Fruit fly (Drosophila melanogaster) whole organism, prepupa: ENCODE results near the gene Ets96B.
A peak's percentile ranks its signal among the peaks of the same experiment; 100 is the strongest.

Experiments used
- Blimp-1 ChIP-seq: fragments of 200-800 bp; sonication (Bioruptor generic); optimal IDR thresholded peaks from 3 replicates; lab custom pipeline; 2017; ENCODE audit warnings: missing biosample characterization, missing genetic modification characterization, mild to moderate bottlenecking, moderate library complexity, missing genetic modification reagents
- CG10631 ChIP-seq: fragments of 200-800 bp; sonication (Bioruptor generic); optimal IDR thresholded peaks from 2 replicates; lab custom pipeline; 2016; ENCODE audit warnings: missing biosample characterization, missing genetic modification characterization
- CG10669 ChIP-seq: fragments of 200-800 bp; sonication (Bioruptor generic); optimal IDR thresholded peaks from 3 replicates; lab custom pipeline; 2018; ENCODE audit warnings: missing biosample characterization, mild to moderate bottlenecking, missing genetic modification characterization, moderate library complexity
- CG11294 ChIP-seq: fragments of 200-800 bp; sonication (Bioruptor generic); IDR thresholded peaks from 2 replicates; pipeline ENCODE4 v1.3.6; 2022; ENCODE audit warnings: missing biosample characterization, missing genetic modification characterization
- CG11762 ChIP-seq: fragments of 200-800 bp; sonication (Bioruptor generic); optimal IDR thresholded peaks from 3 replicates; lab custom pipeline; 2016; ENCODE audit warnings: missing biosample characterization, missing genetic modification characterization; ENCODE audit not compliant: insufficient read depth
- CG11902 ChIP-seq: fragments of 200-800 bp; sonication (Bioruptor generic); optimal IDR thresholded peaks from 3 replicates; lab custom pipeline; 2016; ENCODE audit warnings: missing biosample characterization, missing genetic modification characterization
- CG15336 ChIP-seq: fragments of 200-800 bp; sonication (Bioruptor generic); IDR thresholded peaks from 2 replicates; pipeline ENCODE4 v1.3.6; 2022; ENCODE audit warnings: missing biosample characterization, missing genetic modification characterization
- CG1621 ChIP-seq: fragments of 200-800 bp; sonication (Bioruptor generic); optimal IDR thresholded peaks from 3 replicates; lab custom pipeline; 2018; ENCODE audit warnings: missing biosample characterization, mild to moderate bottlenecking, missing genetic modification characterization
- CG16779 ChIP-seq: fragments of 200-800 bp; sonication (Bioruptor generic); optimal IDR thresholded peaks from 3 replicates; lab custom pipeline; 2017; ENCODE audit warnings: missing biosample characterization, mild to moderate bottlenecking, missing genetic modification characterization
- CG3032 ChIP-seq: fragments of 200-800 bp; optimal IDR thresholded peaks from 2 replicates; lab custom pipeline; 2019; ENCODE audit warnings: missing biosample characterization, mild to moderate bottlenecking, missing genetic modification characterization, moderate library complexity
- CG31627 ChIP-seq: fragments of 200-800 bp; sonication (Bioruptor generic); optimal IDR thresholded peaks from 3 replicates; lab custom pipeline; 2016; ENCODE audit warnings: missing biosample characterization, missing genetic modification characterization
- CG32006 ChIP-seq: fragments of 200-800 bp; sonication (Bioruptor generic); optimal IDR thresholded peaks from 3 replicates; lab custom pipeline; 2017; ENCODE audit warnings: missing biosample characterization, mild to moderate bottlenecking, missing genetic modification characterization
- CG34406 ChIP-seq: fragments of 200-800 bp; sonication (Bioruptor generic); optimal IDR thresholded peaks from 3 replicates; lab custom pipeline; 2016; ENCODE audit warnings: missing biosample characterization, missing genetic modification characterization
- CG4318 ChIP-seq: fragments of 200-800 bp; sonication (Bioruptor generic); optimal IDR thresholded peaks from 3 replicates; lab custom pipeline; 2017; ENCODE audit warnings: missing biosample characterization, mild to moderate bottlenecking, missing genetic modification characterization
- CG6163 ChIP-seq: fragments of 200-800 bp; sonication (Bioruptor generic); IDR thresholded peaks from 3 replicates; pipeline ENCODE4 v1.3.6; 2022; ENCODE audit warnings: missing biosample characterization, missing genetic modification characterization
- CG6276 ChIP-seq: fragments of 200-800 bp; sonication (Bioruptor generic); optimal IDR thresholded peaks from 2 replicates; lab custom pipeline; 2017; ENCODE audit warnings: missing biosample characterization, mild to moderate bottlenecking, missing genetic modification characterization
- CG6792 ChIP-seq: fragments of 200-800 bp; sonication (Bioruptor generic); optimal IDR thresholded peaks from 3 replicates; lab custom pipeline; 2016; ENCODE audit warnings: missing biosample characterization, missing genetic modification characterization
- CG6808 ChIP-seq: fragments of 200-800 bp; sonication (Bioruptor generic); optimal IDR thresholded peaks from 3 replicates; lab custom pipeline; 2017; ENCODE audit warnings: missing biosample characterization, missing genetic modification characterization, mild to moderate bottlenecking, moderate library complexity, missing genetic modification reagents
- CG6854 ChIP-seq: fragments of 200-800 bp; sonication (Bioruptor generic); optimal IDR thresholded peaks from 2 replicates; lab custom pipeline; 2017; ENCODE audit warnings: missing biosample characterization, mild to moderate bottlenecking, missing genetic modification characterization
- CG7368 ChIP-seq: fragments of 200-800 bp; sonication (Bioruptor generic); optimal IDR thresholded peaks from 3 replicates; lab custom pipeline; 2016; ENCODE audit warnings: missing biosample characterization, missing genetic modification characterization
- CG8119 ChIP-seq: fragments of 200-800 bp; sonication (Bioruptor generic); IDR thresholded peaks from 3 replicates; pipeline ENCODE4 v1.3.6; 2022; ENCODE audit warnings: missing biosample characterization, missing genetic modification characterization
- CG8319 ChIP-seq: fragments of 200-800 bp; sonication (Bioruptor generic); optimal IDR thresholded peaks from 3 replicates; lab custom pipeline; 2016; ENCODE audit warnings: missing biosample characterization, missing genetic modification characterization
- CG8632 ChIP-seq: fragments of 200-800 bp; sonication (Bioruptor generic); optimal IDR thresholded peaks from 3 replicates; lab custom pipeline; 2016; ENCODE audit warnings: missing biosample characterization, missing genetic modification characterization
- Eip75B ChIP-seq: fragments of 200-800 bp; sonication (Bioruptor generic); optimal IDR thresholded peaks from 3 replicates; lab custom pipeline; 2016; ENCODE audit warnings: missing biosample characterization, missing genetic modification characterization
- Eip78C ChIP-seq: fragments of 200-800 bp; sonication (Bioruptor generic); peaks from one replicate; lab custom pipeline; 2016; ENCODE audit warnings: missing biosample characterization, missing genetic modification characterization
- Eip93F ChIP-seq: fragments of 200-800 bp; sonication (Bioruptor generic); optimal IDR thresholded peaks from 2 replicates; lab custom pipeline; 2016; ENCODE audit warnings: missing biosample characterization, mild to moderate bottlenecking, missing genetic modification characterization
- Ets96B ChIP-seq: fragments of 200-800 bp; optimal IDR thresholded peaks from 2 replicates; lab custom pipeline; 2019; ENCODE audit warnings: missing biosample characterization, mild to moderate bottlenecking, missing genetic modification characterization, moderate library complexity
- Gug ChIP-seq: fragments of 200-800 bp; sonication (Bioruptor generic); IDR thresholded peaks from 2 replicates; pipeline ENCODE4 v1.3.6; 2022; ENCODE audit warnings: missing biosample characterization, missing genetic modification characterization
- Hr38 ChIP-seq: sonication (Bioruptor generic); optimal IDR thresholded peaks from 2 replicates; lab custom pipeline; 2016; ENCODE audit warnings: missing biosample characterization, missing genetic modification characterization
- Hr39 ChIP-seq: fragments of 200-800 bp; sonication (Bioruptor generic); optimal IDR thresholded peaks from 2 replicates; lab custom pipeline; 2016; ENCODE audit warnings: missing biosample characterization, missing genetic modification characterization
- Hr4 ChIP-seq: fragments of 200-800 bp; sonication (Bioruptor generic); optimal IDR thresholded peaks from 3 replicates; lab custom pipeline; 2016; ENCODE audit warnings: missing biosample characterization, missing genetic modification characterization
- Lpt ChIP-seq: fragments of 200-800 bp; sonication (Bioruptor generic); optimal IDR thresholded peaks from 3 replicates; lab custom pipeline; 2016; ENCODE audit warnings: missing biosample characterization, missing genetic modification characterization
- Met ChIP-seq: fragments of 200-800 bp; sonication (Bioruptor generic); optimal IDR thresholded peaks from 3 replicates; lab custom pipeline; 2016; ENCODE audit warnings: missing biosample characterization, missing genetic modification characterization
- OdsH ChIP-seq: fragments of 200-800 bp; sonication (Bioruptor generic); optimal IDR thresholded peaks from 3 replicates; lab custom pipeline; 2016; ENCODE audit warnings: missing biosample characterization, missing genetic modification characterization
- Smox ChIP-seq: fragments of 200-800 bp; sonication (Bioruptor generic); optimal IDR thresholded peaks from 3 replicates; lab custom pipeline; 2016; ENCODE audit warnings: missing biosample characterization, missing genetic modification characterization
- Sox102F ChIP-seq: fragments of 200-800 bp; sonication (Bioruptor generic); optimal IDR thresholded peaks from 2 replicates; lab custom pipeline; 2016; ENCODE audit warnings: missing biosample characterization, mild to moderate bottlenecking, missing genetic modification characterization
- Sox15 ChIP-seq: fragments of 200-800 bp; sonication (Bioruptor generic); optimal IDR thresholded peaks from 3 replicates; lab custom pipeline; 2016; ENCODE audit warnings: missing biosample characterization, missing genetic modification characterization
- achi ChIP-seq: fragments of 200-800 bp; sonication (Bioruptor generic); optimal IDR thresholded peaks from 3 replicates; lab custom pipeline; 2016; ENCODE audit warnings: missing biosample characterization, missing genetic modification characterization
- acj6 ChIP-seq: fragments of 200-800 bp; sonication (Bioruptor generic); optimal IDR thresholded peaks from 3 replicates; lab custom pipeline; 2016; ENCODE audit warnings: missing biosample characterization, missing genetic modification characterization
- dsx ChIP-seq: fragments of 200-800 bp; optimal IDR thresholded peaks from 3 replicates; lab custom pipeline; 2019; ENCODE audit warnings: missing biosample characterization, mild to moderate bottlenecking, missing genetic modification characterization, moderate library complexity; ENCODE audit not compliant: poor library complexity, severe bottlenecking
- eg ChIP-seq: fragments of 200-800 bp; sonication (Bioruptor generic); IDR thresholded peaks from 3 replicates; pipeline ENCODE4 v1.3.6; 2022; ENCODE audit warnings: missing biosample characterization, missing genetic modification characterization
- esn ChIP-seq: fragments of 200-800 bp; sonication (Bioruptor generic); optimal IDR thresholded peaks from 2 replicates; lab custom pipeline; 2016; ENCODE audit warnings: missing biosample characterization, mild to moderate bottlenecking, missing genetic modification characterization, moderate library complexity
- fd85E ChIP-seq: fragments of 200-800 bp; sonication (Bioruptor generic); optimal IDR thresholded peaks from 3 replicates; lab custom pipeline; 2016; ENCODE audit warnings: missing biosample characterization, missing genetic modification characterization
- fkh ChIP-seq: fragments of 200-800 bp; sonication (Bioruptor generic); optimal IDR thresholded peaks from 3 replicates; lab custom pipeline; 2017; ENCODE audit warnings: missing biosample characterization, mild to moderate bottlenecking, missing genetic modification characterization, moderate library complexity
- lz ChIP-seq: fragments of 200-800 bp; sonication (Bioruptor generic); optimal IDR thresholded peaks from 3 replicates; lab custom pipeline; 2016; ENCODE audit warnings: missing biosample characterization, missing genetic modification characterization
- net ChIP-seq: fragments of 200-800 bp; sonication (Bioruptor generic); optimal IDR thresholded peaks from 3 replicates; lab custom pipeline; 2016; ENCODE audit warnings: missing biosample characterization, missing genetic modification characterization
- spab ChIP-seq: fragments of 200-800 bp; sonication (Bioruptor generic); optimal IDR thresholded peaks from 2 replicates; lab custom pipeline; 2017; ENCODE audit warnings: missing biosample characterization, mild to moderate bottlenecking, missing genetic modification characterization, missing genetic modification reagents
- ss ChIP-seq, 2 experiments: fragments of 200-800 bp; sonication (Bioruptor generic); optimal IDR thresholded peaks; 2 replicates in 1 of 2; 3 replicates in 1 of 2; lab custom pipeline; 2017 to 2018; ENCODE audit warnings: mild to moderate bottlenecking in 2 of 2, missing biosample characterization in 2 of 2, missing genetic modification characterization in 2 of 2, moderate library complexity in 1 of 2
- svp ChIP-seq: fragments of 200-800 bp; sonication (Bioruptor generic); peaks from one replicate; lab custom pipeline; 2016; ENCODE audit warnings: missing biosample characterization, missing genetic modification characterization
- vri ChIP-seq: fragments of 200-800 bp; sonication (Bioruptor generic); optimal IDR thresholded peaks from 3 replicates; lab custom pipeline; 2016; ENCODE audit warnings: missing biosample characterization, mild to moderate bottlenecking, missing genetic modification characterization

The Ets96B gene

dm6 chr3R:24768538-24769401, 19.1 kb upstream of the Ets96B start, which contains the start of gene CG13631:
CG13631 (plus strand) TSS chr3R:24769351.
- TF ChIP-seq CG8119 (peak; percentile 99), eg (GFP tag; lab: Robert Waterston, UW) (peak; percentile 97), Hr4 (GFP tag; lab: Kevin White, UChicago) (peak; percentile 99), CG11294 (GFP tag; lab: Robert Waterston, UW) (peak; percentile 95), CG16779 (tag; lab: Kevin White, UChicago) (peak; percentile 91), acj6 (GFP tag; lab: Kevin White, UChicago) (peak; percentile 98), CG6163 (peak; percentile 96), Blimp-1 (GFP tag; lab: Kevin White, UChicago) (peak; percentile 81), fd85E (peak; percentile 80), CG6854 (peak; percentile 83), Sox102F (peak; percentile 94), CG6808 (GFP tag; lab: Kevin White, UChicago) (peak; percentile 80), Eip75B (peak; percentile 98), Eip78C (GFP tag; lab: Kevin White, UChicago) (peak; percentile 99), OdsH (GFP tag; lab: Kevin White, UChicago) (peak; percentile 98), vri (GFP tag; lab: Kevin White, UChicago) (peak; percentile 93), CG6276 (GFP tag; lab: Kevin White, UChicago) (peak; percentile 99), CG4318 (GFP tag; lab: Kevin White, UChicago) (peak; percentile 99), Sox15 (GFP tag; lab: Kevin White, UChicago) (peak; percentile 95), Smox (GFP tag; lab: Kevin White, UChicago) (peak; percentile 94), spab (GFP tag; lab: Kevin White, UChicago) (peak; percentile 83), Met (GFP tag; lab: Kevin White, UChicago) (peak; percentile 96), svp (GFP tag; lab: Kevin White, UChicago) (peak; percentile 96), CG15336 (GFP tag; lab: Robert Waterston, UW) (peak; percentile 99), CG32006 (GFP tag; lab: Kevin White, UChicago) (peak; percentile 100), CG10669 (GFP tag; lab: Kevin White, UChicago) (peak; percentile 88), CG1621 (tag; lab: Kevin White, UChicago) (peak; percentile 78), ss (GFP tag; optimal IDR thresholded peaks at IDR 0.05; lab: Kevin White, UChicago) (peak; percentile 35 to 71), Lpt (peak; percentile 99), fkh (GFP tag; lab: Kevin White, UChicago) (peak; percentile 27), Gug (GFP tag; lab: Robert Waterston, UW) (peak; percentile 98), CG6792 (GFP tag; lab: Kevin White, UChicago) (peak; percentile 97), Ets96B (tag; lab: Kevin White, UChicago) (peak; percentile 87), CG31627 (GFP tag; lab: Kevin White, UChicago) (peak; percentile 98), dsx (peak; percentile 75), CG11762 (GFP tag; lab: Kevin White, UChicago) (peak; percentile 97), CG3032 (tag; lab: Kevin White, UChicago) (peak; percentile 87), lz (GFP tag; lab: Kevin White, UChicago) (peak; percentile 98), Hr38 (peak; percentile 81), achi (GFP tag; lab: Kevin White, UChicago) (peak; percentile 97), CG10631 (peak; percentile 97), CG7368 (peak; percentile 93), CG8632 (GFP tag; lab: Kevin White, UChicago) (peak; percentile 94), CG8319 (peak; percentile 97), esn (peak; percentile 98), net (peak; percentile 98), Hr39 (GFP tag; lab: Kevin White, UChicago) (peak; percentile 97), CG34406 (GFP tag; lab: Kevin White, UChicago) (peak; percentile 96), CG11902 (GFP tag; lab: Kevin White, UChicago) (peak; percentile 96), Eip93F (GFP tag; lab: Kevin White, UChicago) (peak; percentile 73)
